Worm (Caenorhabditis elegans) whole organism, early embryonic: ENCODE results near the gene ugt-21.

Experiments used
- B0310.2 ChIP-seq: sonication (generic microtip); optimal IDR thresholded peaks from 2 replicates; lab custom pipeline; 2016; ENCODE audit warnings: mild to moderate bottlenecking, missing genetic modification characterization, missing compliant biosample characterization
- F13C5.2 ChIP-seq: sonication (generic microtip); optimal IDR thresholded peaks from 2 replicates; lab custom pipeline; 2017; ENCODE audit warnings: mild to moderate bottlenecking, missing genetic modification characterization, inconsistent platforms, missing compliant biosample characterization
- aly-1 ChIP-seq: sonication (generic microtip); optimal IDR thresholded peaks from 2 replicates; lab custom pipeline; 2016; ENCODE audit warnings: missing genetic modification characterization, missing compliant biosample characterization
- ama-1 ChIP-seq: fragments of 150-350 bp; optimal IDR thresholded peaks from 2 replicates; lab custom pipeline; 2014
- ceh-13 ChIP-seq: fragments of 200-800 bp; sonication (Bioruptor generic); optimal IDR thresholded peaks from 2 replicates; lab custom pipeline; 2018; ENCODE audit warnings: mild to moderate bottlenecking, missing genetic modification characterization, missing compliant biosample characterization
- ceh-36 ChIP-seq: sonication (generic microtip); optimal IDR thresholded peaks from 2 replicates; lab custom pipeline; 2016; ENCODE audit warnings: missing genetic modification characterization, inconsistent platforms, missing compliant biosample characterization
- ets-7 ChIP-seq: sonication (generic microtip); optimal IDR thresholded peaks from 2 replicates; lab custom pipeline; 2016; ENCODE audit warnings: missing genotype, missing genetic modification characterization, missing compliant biosample characterization
- flt-1 ChIP-seq: fragments of 200-800 bp; sonication (Bioruptor generic); IDR thresholded peaks from 2 replicates; pipeline ENCODE4 v1.3.6; 2022; ENCODE audit warnings: missing genetic modification characterization, missing compliant biosample characterization
- hmbx-1 ChIP-seq: sonication (generic microtip); optimal IDR thresholded peaks from 2 replicates; lab custom pipeline; 2016; ENCODE audit warnings: mild to moderate bottlenecking, missing genetic modification characterization, missing compliant biosample characterization
- hmg-4 ChIP-seq: fragments of 200-800 bp; sonication (Bioruptor generic); optimal IDR thresholded peaks from 2 replicates; lab custom pipeline; 2018; ENCODE audit warnings: mild to moderate bottlenecking, missing genetic modification characterization, missing compliant biosample characterization
- hnd-1 ChIP-seq: sonication (generic microtip); optimal IDR thresholded peaks from 2 replicates; lab custom pipeline; 2016; ENCODE audit warnings: missing genetic modification characterization, missing compliant biosample characterization
- pes-1 ChIP-seq: fragments of 200-800 bp; sonication (Bioruptor generic); IDR thresholded peaks from 2 replicates; pipeline ENCODE4 v1.3.6; 2022; ENCODE audit warnings: missing genetic modification reagents, missing genetic modification characterization, missing compliant biosample characterization
- scrt-1 ChIP-seq: fragments of 200-800 bp; sonication (Bioruptor generic); IDR thresholded peaks from 2 replicates; pipeline ENCODE4 v1.3.6; 2022; ENCODE audit warnings: missing genetic modification characterization, missing compliant biosample characterization
- sea-1 ChIP-seq: fragments of 200-800 bp; sonication (Bioruptor generic); conservative IDR thresholded peaks from 2 replicates; pipeline ENCODE4 v1.3.6; 2022; ENCODE audit warnings: missing genetic modification characterization, missing compliant biosample characterization
- tbx-11 ChIP-seq: fragments of 200-800 bp; sonication (Bioruptor generic); IDR thresholded peaks from 2 replicates; pipeline ENCODE4 v1.3.6; 2022; ENCODE audit warnings: missing genetic modification characterization, missing compliant biosample characterization
- tbx-37 ChIP-seq: fragments of 200-800 bp; sonication (Bioruptor generic); conservative IDR thresholded peaks from 2 replicates; pipeline ENCODE4 v1.3.6; 2022; ENCODE audit warnings: missing genetic modification reagents, missing genetic modification characterization, missing compliant biosample characterization
- tra-4 ChIP-seq: sonication (generic microtip); optimal IDR thresholded peaks from 2 replicates; lab custom pipeline; 2017; ENCODE audit warnings: missing genetic modification characterization, missing compliant biosample characterization

The ugt-21 gene

ce11 chrIV:9523139-9523538 is 23.0 kb downstream of the ugt-21 start:
- TF ChIP-seq F13C5.2 (tag; lab: Kevin White, UChicago) (no peak), tbx-11 (GFP tag; lab: Robert Waterston, UW) (no peak), pes-1 (no peak), ama-1 (lab: Kevin White, UChicago) (no peak), ceh-13 (GFP tag; lab: Kevin White, UChicago) (no peak), tbx-37 (GFP tag; lab: Robert Waterston, UW) (no peak), sea-1 (GFP tag; lab: Robert Waterston, UW) (no peak), scrt-1 (GFP tag; lab: Robert Waterston, UW) (no peak), flt-1 (no peak), aly-1 (tag; lab: Kevin White, UChicago) (no peak), hmbx-1 (no peak), ets-7 (tag; lab: Kevin White, UChicago) (no peak), ceh-36 (tag; lab: Kevin White, UChicago) (no peak)

- TF ChIP-seq aly-1 (tag; lab: Kevin White, UChicago) (no peak), F13C5.2 (tag; lab: Kevin White, UChicago) (peak; percentile 11), ama-1 (lab: Kevin White, UChicago) (no peak)
These were observed 24.8 kb downstream of the ugt-21 start, which contains the start of gene ndua-5 for ce11 chrIV:9524849-9525460. ndua-5 (minus strand) TSS chrIV:9524899.

ce11 chrIV:9525682-9526416 is 25.7 kb downstream of the ugt-21 start, which contains the start of gene elo-1:
elo-1 (plus strand) TSS chrIV:9526366.
- TF ChIP-seq ets-7 (tag; lab: Kevin White, UChicago) (no peak), ceh-13 (GFP tag; lab: Kevin White, UChicago) (no peak), B0310.2 (tag; lab: Kevin White, UChicago) (no peak), tbx-37 (GFP tag; lab: Robert Waterston, UW) (no peak), pes-1 (no peak), tra-4 (tag; lab: Kevin White, UChicago) (no peak), ceh-36 (tag; lab: Kevin White, UChicago) (no peak), hmg-4 (GFP tag; lab: Kevin White, UChicago) (no peak), F13C5.2 (tag; lab: Kevin White, UChicago) (no peak), flt-1 (no peak), ama-1 (lab: Kevin White, UChicago) (no peak), hnd-1 (tag; lab: Kevin White, UChicago) (no peak), scrt-1 (GFP tag; lab: Robert Waterston, UW) (no peak), tbx-11 (GFP tag; lab: Robert Waterston, UW) (no peak), hmbx-1 (no peak), aly-1 (tag; lab: Kevin White, UChicago) (no peak), sea-1 (GFP tag; lab: Robert Waterston, UW) (no peak)

ce11 chrIV:9527002-9527401 is 26.9 kb downstream of the ugt-21 start:
- TF ChIP-seq tbx-37 (GFP tag; lab: Robert Waterston, UW) = no peak
- TF ChIP-seq pes-1 = no peak
- TF ChIP-seq hmbx-1 = no peak
- no peak for TF ChIP-seq sea-1 (GFP tag; lab: Robert Waterston, UW)
- no peak for TF ChIP-seq aly-1 (tag; lab: Kevin White, UChicago)
- TF ChIP-seq tbx-11 (GFP tag; lab: Robert Waterston, UW) = no peak
- no peak for TF ChIP-seq ets-7 (tag; lab: Kevin White, UChicago)

- TF ChIP-seq tbx-37 (GFP tag; lab: Robert Waterston, UW) = no peak
- TF ChIP-seq F13C5.2 (tag; lab: Kevin White, UChicago) = no peak
- no peak for TF ChIP-seq B0310.2 (tag; lab: Kevin White, UChicago)
- no peak for TF ChIP-seq pes-1
- no peak for TF ChIP-seq hnd-1 (tag; lab: Kevin White, UChicago)
- TF ChIP-seq aly-1 (tag; lab: Kevin White, UChicago) = no peak
- no peak for TF ChIP-seq tra-4 (tag; lab: Kevin White, UChicago)
- TF ChIP-seq flt-1 = no peak
- no peak for TF ChIP-seq hmg-4 (GFP tag; lab: Kevin White, UChicago)
These were observed 29.5 kb downstream of the ugt-21 start, which contains the start of gene elo-7 for ce11 chrIV:9529647-9530046. elo-7 (plus strand) TSS chrIV:9529947.

ce11 chrIV:9530768-9531167 is 30.7 kb downstream of the ugt-21 start:
- TF ChIP-seq hmg-4 (GFP tag; lab: Kevin White, UChicago) (no peak), ets-7 (tag; lab: Kevin White, UChicago) (no peak), tra-4 (tag; lab: Kevin White, UChicago) (no peak), sea-1 (GFP tag; lab: Robert Waterston, UW) (no peak), B0310.2 (tag; lab: Kevin White, UChicago) (no peak), pes-1 (no peak), flt-1 (no peak), ama-1 (lab: Kevin White, UChicago) (no peak), tbx-11 (GFP tag; lab: Robert Waterston, UW) (no peak), hnd-1 (tag; lab: Kevin White, UChicago) (no peak), F13C5.2 (tag; lab: Kevin White, UChicago) (no peak), tbx-37 (GFP tag; lab: Robert Waterston, UW) (no peak), scrt-1 (GFP tag; lab: Robert Waterston, UW) (no peak), ceh-13 (GFP tag; lab: Kevin White, UChicago) (no peak), hmbx-1 (no peak), ceh-36 (tag; lab: Kevin White, UChicago) (no peak)

ce11 chrIV:9533071-9533470 is 33.0 kb downstream of the ugt-21 start, which contains the start of gene F56H11.2:
F56H11.2 (minus strand) TSS chrIV:9533171.
- TF ChIP-seq scrt-1 (GFP tag; lab: Robert Waterston, UW) (no peak), hmbx-1 (no peak), tbx-37 (GFP tag; lab: Robert Waterston, UW) (no peak), hnd-1 (tag; lab: Kevin White, UChicago) (no peak), sea-1 (GFP tag; lab: Robert Waterston, UW) (no peak), hmg-4 (GFP tag; lab: Kevin White, UChicago) (no peak), B0310.2 (tag; lab: Kevin White, UChicago) (no peak), ama-1 (lab: Kevin White, UChicago) (no peak)
